Worm (Caenorhabditis elegans) whole organism, L1 larva: ENCODE measurements around the gene T06F4.1.

Experiments
- C16A3.4 ChIP-seq: fragments of 150-350 bp; optimal IDR thresholded peaks from 2 replicates; lab custom pipeline; 2014; ENCODE audit warnings: missing biosample characterization, missing genetic modification characterization
- F16B12.6 ChIP-seq: fragments of 150-350 bp; optimal IDR thresholded peaks from 2 replicates; lab custom pipeline; 2014; ENCODE audit warnings: missing biosample characterization, missing genetic modification characterization
- aha-1 ChIP-seq: fragments of 150-350 bp; optimal IDR thresholded peaks from 2 replicates; lab custom pipeline; 2014; ENCODE audit warnings: missing biosample characterization, missing genetic modification characterization
- aly-2 ChIP-seq: fragments of 150-350 bp; optimal IDR thresholded peaks from 2 replicates; lab custom pipeline; 2014; ENCODE audit warnings: missing biosample characterization, missing genetic modification characterization
- blmp-1 ChIP-seq: fragments of 150-350 bp; optimal IDR thresholded peaks from 2 replicates; lab custom pipeline; 2014; ENCODE audit warnings: missing biosample characterization, missing genetic modification characterization
- ceh-63 ChIP-seq: fragments of 200-800 bp; sonication (Bioruptor generic); optimal IDR thresholded peaks from 2 replicates; lab custom pipeline; 2018; ENCODE audit warnings: mild to moderate bottlenecking, missing genetic modification characterization, missing compliant biosample characterization
- ceh-8 ChIP-seq: fragments of 200-800 bp; sonication (Bioruptor generic); optimal IDR thresholded peaks from 2 replicates; lab custom pipeline; 2018; ENCODE audit warnings: mild to moderate bottlenecking, missing genetic modification characterization, moderate library complexity, missing compliant biosample characterization
- ceh-88 ChIP-seq: fragments of 200-800 bp; sonication (Bioruptor generic); IDR thresholded peaks from 2 replicates; pipeline ENCODE4 v1.3.6; 2022; ENCODE audit warnings: missing genetic modification characterization, missing compliant biosample characterization
- ces-1 ChIP-seq: fragments of 150-350 bp; optimal IDR thresholded peaks from 2 replicates; lab custom pipeline; 2014; ENCODE audit warnings: missing biosample characterization, missing genetic modification reagents, missing genetic modification characterization
- dsc-1 ChIP-seq: sonication (generic microtip); optimal IDR thresholded peaks from 2 replicates; lab custom pipeline; 2016; ENCODE audit warnings: mild to moderate bottlenecking, missing genetic modification characterization, missing compliant biosample characterization
- efl-1 ChIP-seq, 4 experiments: fragments of 150-350 bp; optimal IDR thresholded peaks in 3 of 4; peaks in 1 of 4; 1 replicate in 1 of 4; 2 replicates in 3 of 4; lab custom pipeline; 2014; ENCODE audit warnings: missing biosample characterization in 2 of 4, missing genetic modification characterization in 2 of 4, missing genetic modification reagents in 2 of 4
- efl-3 ChIP-seq: fragments of 200-800 bp; sonication (Bioruptor generic); optimal IDR thresholded peaks from 2 replicates; lab custom pipeline; 2018; ENCODE audit warnings: mild to moderate bottlenecking, missing genetic modification characterization, missing compliant biosample characterization
- fkh-8 ChIP-seq: sonication (generic microtip); optimal IDR thresholded peaks from 2 replicates; lab custom pipeline; 2016; ENCODE audit warnings: mild to moderate bottlenecking, missing genetic modification characterization, missing compliant biosample characterization
- fos-1 ChIP-seq: fragments of 150-350 bp; optimal IDR thresholded peaks from 2 replicates; lab custom pipeline; 2014; ENCODE audit warnings: missing biosample characterization, missing genetic modification characterization
- grh-1 ChIP-seq: fragments of 200-800 bp; sonication (Bioruptor generic); IDR thresholded peaks from 2 replicates; pipeline ENCODE4 v1.3.6; 2022; ENCODE audit warnings: missing genetic modification reagents, missing genetic modification characterization, missing compliant biosample characterization
- hlh-17 ChIP-seq: fragments of 200-800 bp; sonication (Bioruptor generic); optimal IDR thresholded peaks from 2 replicates; lab custom pipeline; 2018; ENCODE audit warnings: missing genetic modification characterization, mild to moderate bottlenecking, missing compliant biosample characterization, moderate library complexity, borderline replicate concordance
- hlh-4 ChIP-seq: sonication (generic microtip); optimal IDR thresholded peaks from 2 replicates; lab custom pipeline; 2016; ENCODE audit warnings: mild to moderate bottlenecking, missing genetic modification characterization, missing compliant biosample characterization
- irx-1 ChIP-seq: sonication (generic microtip); optimal IDR thresholded peaks from 2 replicates; lab custom pipeline; 2016; ENCODE audit warnings: missing genetic modification characterization, missing compliant biosample characterization
- jun-1 ChIP-seq: fragments of 150-350 bp; optimal IDR thresholded peaks from 2 replicates; lab custom pipeline; 2014; ENCODE audit warnings: missing biosample characterization, missing genetic modification reagents, missing genetic modification characterization
- lsy-2 ChIP-seq, 2 experiments: fragments of 150-350 bp; optimal IDR thresholded peaks; 2 replicates each; lab custom pipeline; 2014; ENCODE audit warnings: missing biosample characterization in 2 of 2, missing genetic modification characterization in 2 of 2
- nhr-12 ChIP-seq: sonication (generic microtip); optimal IDR thresholded peaks from 2 replicates; lab custom pipeline; 2017; ENCODE audit warnings: missing biosample characterization, missing genetic modification characterization
- nhr-237 ChIP-seq: fragments of 150-350 bp; optimal IDR thresholded peaks from 2 replicates; lab custom pipeline; 2014; ENCODE audit warnings: missing biosample characterization, missing genetic modification characterization
- nhr-28 ChIP-seq: fragments of 150-350 bp; optimal IDR thresholded peaks from 2 replicates; lab custom pipeline; 2014; ENCODE audit warnings: missing biosample characterization, missing genetic modification characterization
- nhr-71 ChIP-seq: sonication (generic microtip); optimal IDR thresholded peaks from 2 replicates; lab custom pipeline; 2016; ENCODE audit warnings: mild to moderate bottlenecking, missing genetic modification characterization, moderate library complexity, missing compliant biosample characterization
- nhr-85 ChIP-seq: sonication (generic microtip); peaks from one replicate; lab custom pipeline; 2016; ENCODE audit warnings: missing genetic modification characterization, inconsistent platforms, missing compliant biosample characterization
- nhr-90 ChIP-seq: sonication (generic microtip); optimal IDR thresholded peaks from 2 replicates; lab custom pipeline; 2016; ENCODE audit warnings: mild to moderate bottlenecking, missing genetic modification characterization, missing compliant biosample characterization; ENCODE audit not compliant: poor library complexity
- skn-1 ChIP-seq: fragments of 150-350 bp; optimal IDR thresholded peaks from 2 replicates; lab custom pipeline; 2014; ENCODE audit warnings: missing biosample characterization, missing genetic modification characterization
- snpc-4 ChIP-seq: fragments of 150-350 bp; optimal IDR thresholded peaks from 2 replicates; lab custom pipeline; 2014; ENCODE audit warnings: missing biosample characterization, missing genetic modification characterization
- sup-37 ChIP-seq: fragments of 200-800 bp; sonication (Bioruptor generic); optimal IDR thresholded peaks from 2 replicates; lab custom pipeline; 2018; ENCODE audit warnings: mild to moderate bottlenecking, missing genetic modification characterization, missing compliant biosample characterization
- unc-130 ChIP-seq: fragments of 150-350 bp; optimal IDR thresholded peaks from 2 replicates; lab custom pipeline; 2017; ENCODE audit warnings: missing biosample characterization, missing genetic modification characterization, inconsistent platforms
- vab-15 ChIP-seq: sonication (generic microtip); optimal IDR thresholded peaks from 2 replicates; lab custom pipeline; 2017; ENCODE audit warnings: missing genotype, mild to moderate bottlenecking, missing genetic modification characterization, missing compliant biosample characterization
- xbp-1 ChIP-seq: sonication (generic microtip); optimal IDR thresholded peaks from 2 replicates; lab custom pipeline; 2016; ENCODE audit warnings: missing genetic modification characterization, missing compliant biosample characterization
- ztf-11 ChIP-seq, 2 experiments: sonication (generic microtip); optimal IDR thresholded peaks; 2 replicates each; lab custom pipeline; 2016 to 2017; ENCODE audit warnings: missing genetic modification characterization in 2 of 2, missing biosample characterization in 1 of 2, missing compliant biosample characterization in 1 of 2
- ztf-4 ChIP-seq: fragments of 150-350 bp; optimal IDR thresholded peaks from 2 replicates; lab custom pipeline; 2014; ENCODE audit warnings: missing biosample characterization, missing genetic modification characterization

T06F4.1 gene

ce11 chrX:4104435-4104834 is 25.3 kb upstream of the T06F4.1 start, which contains the start of gene R02E4.1:
R02E4.1 (minus strand) TSS chrX:4104535.
- TF ChIP-seq lsy-2 (tag; optimal IDR thresholded peaks at IDR 0.05; lab: Kevin White, UChicago): no peak
- TF ChIP-seq fkh-8 (tag; lab: Kevin White, UChicago): no peak
- TF ChIP-seq fos-1 (tag; lab: Kevin White, UChicago): no peak
- TF ChIP-seq sup-37 (GFP tag; lab: Kevin White, UChicago): no peak
- TF ChIP-seq ceh-63 (GFP tag; lab: Kevin White, UChicago): no peak
- no peak for TF ChIP-seq nhr-28
- TF ChIP-seq unc-130 (tag; lab: Kevin White, UChicago): no peak
- TF ChIP-seq ceh-8: no peak
- TF ChIP-seq xbp-1: no peak
- TF ChIP-seq ztf-11 (tag; optimal IDR thresholded peaks at IDR 0.05; lab: Kevin White, UChicago): no peak
- TF ChIP-seq hlh-4: no peak
- TF ChIP-seq dsc-1 (tag; lab: Kevin White, UChicago): no peak
- TF ChIP-seq nhr-12 (tag; lab: Kevin White, UChicago): no peak
- no peak for TF ChIP-seq hlh-17 (GFP tag; lab: Kevin White, UChicago)
- TF ChIP-seq skn-1 (tag; lab: Kevin White, UChicago): no peak
- TF ChIP-seq nhr-237 (tag; lab: Kevin White, UChicago): no peak
- TF ChIP-seq nhr-90 (tag; lab: Kevin White, UChicago): no peak
- no peak for TF ChIP-seq ceh-88

- peak; percentile 88 for TF ChIP-seq snpc-4
- TF ChIP-seq grh-1 (GFP tag; lab: Robert Waterston, UW): no peak
- peak; percentile 16 for TF ChIP-seq nhr-85 (tag; lab: Kevin White, UChicago)
- TF ChIP-seq, all 84 proteins: peak for 2
Measured at ce11 chrX:4103071-4103470, 23.9 kb upstream of the T06F4.1 start.

ce11 chrX:4102075-4102598 is 23.0 kb upstream of the T06F4.1 start, which contains the start of gene R02E4.3:
R02E4.3 (minus strand) TSS chrX:4102125.
- no peak for TF ChIP-seq F16B12.6 (tag; lab: Kevin White, UChicago)
- TF ChIP-seq jun-1 (tag; lab: Kevin White, UChicago): peak; percentile 21
- peak; percentile 3 for TF ChIP-seq ztf-4 (tag; lab: Kevin White, UChicago)
- peak; percentile 25 for TF ChIP-seq blmp-1 (tag; lab: Kevin White, UChicago)

- no peak for TF ChIP-seq ces-1 (GFP tag; lab: Kevin White, UChicago)
Measured at ce11 chrX:4101213-4101612, 22.0 kb upstream of the T06F4.1 start.

- TF ChIP-seq efl-1 (optimal IDR thresholded peaks at IDR 0.05; lab: Kevin White, UChicago): no peak
- TF ChIP-seq efl-1 (GFP tag; optimal IDR thresholded peaks at IDR 0.05 in 1 of 2; lab: Kevin White, UChicago): no peak
- TF ChIP-seq irx-1 (tag; lab: Kevin White, UChicago): no peak
- no peak for TF ChIP-seq lsy-2 (tag; optimal IDR thresholded peaks at IDR 0.05; lab: Kevin White, UChicago)
- TF ChIP-seq nhr-71: no peak
- TF ChIP-seq dsc-1 (tag; lab: Kevin White, UChicago): no peak
- TF ChIP-seq aha-1 (tag; lab: Kevin White, UChicago): no peak
- TF ChIP-seq unc-130 (tag; lab: Kevin White, UChicago): no peak
- TF ChIP-seq aly-2: no peak
- TF ChIP-seq hlh-4: no peak
- no peak for TF ChIP-seq efl-3
- TF ChIP-seq C16A3.4: no peak
- no peak for TF ChIP-seq vab-15 (tag; lab: Kevin White, UChicago)
- no peak for TF ChIP-seq F16B12.6 (tag; lab: Kevin White, UChicago)
Measured at ce11 chrX:4100473-4100872, 21.3 kb upstream of the T06F4.1 start, which contains the start of gene clh-4. clh-4 (minus strand) TSS chrX:4100573.
